Worm (Caenorhabditis elegans): Measurements from ENCODE around the gene E04F6.4.
A peak's percentile ranks its signal among the peaks of the same experiment; 100 is the strongest.

Gene E04F6.4

DNA sequence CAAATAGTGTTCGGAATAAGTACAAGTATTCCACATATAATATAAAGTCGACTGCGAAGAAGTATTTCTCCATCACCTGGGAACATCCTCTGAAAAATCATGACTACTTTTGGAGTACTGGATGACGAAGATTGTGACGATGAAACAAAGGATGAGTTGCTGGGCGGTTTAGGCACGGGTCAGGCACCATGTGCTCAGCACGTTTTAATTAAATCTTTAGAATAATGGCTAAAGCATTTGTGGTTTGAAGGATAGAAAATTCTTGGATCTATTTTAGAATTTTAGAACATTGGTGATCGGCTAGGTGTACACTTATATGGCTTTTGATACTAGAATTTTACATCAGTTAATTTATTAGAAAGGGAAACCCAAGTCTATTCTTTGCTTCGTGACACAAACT, 2.1 kb upstream of the E04F6.4 start, which contains the start of gene C27H5.6:
C27H5.6 (minus strand) TSS at position 101 of the 400 bp plus-strand sequence.
- TF ChIP-seq tbx-2 (tag; optimal IDR thresholded peaks at IDR 0.05) (no peak), lir-3 (tag; optimal IDR thresholded peaks at IDR 0.05; ENCODE audit: poor library complexity) (peak; percentile 34), mdl-1 (tag; optimal IDR thresholded peaks at IDR 0.05) (no peak), nhr-84 (tag; optimal IDR thresholded peaks at IDR 0.05) (no peak)

- TF ChIP-seq sptf-1 (tag; optimal IDR thresholded peaks at IDR 0.05) (no peak), fkh-4 (tag; optimal IDR thresholded peaks at IDR 0.05; ENCODE audit: borderline replicate concordance) (no peak), dsc-1 (tag; optimal IDR thresholded peaks at IDR 0.05) (no peak), ceh-88 (GFP tag; IDR thresholded peaks at IDR 0.05) (no peak), unc-86 (tag; optimal IDR thresholded peaks at IDR 0.05) (no peak), rnt-1 (tag; optimal IDR thresholded peaks at IDR 0.05) (no peak), nhr-71 (tag; optimal IDR thresholded peaks at IDR 0.05) (no peak), zip-4 (GFP tag; optimal IDR thresholded peaks at IDR 0.05) (no peak), mab-9 (GFP tag; IDR thresholded peaks at IDR 0.05) (no peak), ceh-82 (tag; optimal IDR thresholded peaks at IDR 0.05) (no peak), lin-13 (GFP tag; optimal IDR thresholded peaks at IDR 0.05) (no peak), isw-1 (GFP tag; IDR thresholded peaks at IDR 0.05) (no peak), ceh-90 (tag; optimal IDR thresholded peaks at IDR 0.05) (no peak), jun-1 (tag; optimal IDR thresholded peaks at IDR 0.05) (no peak), swsn-7 (tag; optimal IDR thresholded peaks at IDR 0.05) (no peak), Y116A8C.19 (tag; optimal IDR thresholded peaks at IDR 0.05; ENCODE audit: borderline replicate concordance) (no peak), lin-15B (tag; optimal IDR thresholded peaks at IDR 0.05) (no peak), nhr-12 (tag; optimal IDR thresholded peaks at IDR 0.05) (no peak), lsy-2 (tag; optimal IDR thresholded peaks at IDR 0.05) (no peak), nhr-76 (tag; optimal IDR thresholded peaks at IDR 0.05) (no peak)
Observed at ce11 chrII:7195541-7195940, 6.3 kb downstream of the E04F6.4 start, which contains the start of gene acdh-12. Gene acdh-12 (minus strand): TSS chrII:7195641.

DNA sequence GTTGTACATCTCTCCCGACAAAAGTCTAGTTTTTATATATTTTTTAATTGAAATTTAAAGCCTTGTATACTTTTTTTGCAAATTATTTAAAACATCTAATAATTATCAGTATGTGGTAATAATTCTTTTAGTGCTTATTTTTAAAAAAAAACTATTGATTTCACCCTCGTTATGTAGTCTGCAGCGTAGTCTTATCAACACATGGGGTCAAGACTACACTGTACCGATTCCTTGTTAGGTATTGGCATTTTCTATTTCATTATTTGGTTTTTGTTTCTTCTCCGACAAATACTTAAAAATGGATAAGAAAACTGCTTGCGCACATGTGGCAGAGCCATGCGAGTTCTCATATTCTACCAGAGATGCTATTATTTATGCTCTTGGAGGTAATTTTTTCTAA, 6.8 kb downstream of the E04F6.4 start, which contains the start of gene maoc-1:
maoc-1 (plus strand) TSS at position 237 of the 400 bp plus-strand sequence.
- peak; percentile 6 for TF ChIP-seq elt-2 (tag; optimal IDR thresholded peaks at IDR 0.05)
- peak; percentile 5 for TF ChIP-seq blmp-1 (tag; optimal IDR thresholded peaks at IDR 0.05)
- no peak for TF ChIP-seq hlh-17 (GFP tag; optimal IDR thresholded peaks at IDR 0.05; ENCODE audit: borderline replicate concordance)
- TF ChIP-seq nhr-20 (tag; optimal IDR thresholded peaks at IDR 0.05) = peak; percentile 36
- TF ChIP-seq lin-35 (GFP tag; optimal IDR thresholded peaks at IDR 0.05) = peak in 1 of 2 experiments; percentile 18

DNA sequence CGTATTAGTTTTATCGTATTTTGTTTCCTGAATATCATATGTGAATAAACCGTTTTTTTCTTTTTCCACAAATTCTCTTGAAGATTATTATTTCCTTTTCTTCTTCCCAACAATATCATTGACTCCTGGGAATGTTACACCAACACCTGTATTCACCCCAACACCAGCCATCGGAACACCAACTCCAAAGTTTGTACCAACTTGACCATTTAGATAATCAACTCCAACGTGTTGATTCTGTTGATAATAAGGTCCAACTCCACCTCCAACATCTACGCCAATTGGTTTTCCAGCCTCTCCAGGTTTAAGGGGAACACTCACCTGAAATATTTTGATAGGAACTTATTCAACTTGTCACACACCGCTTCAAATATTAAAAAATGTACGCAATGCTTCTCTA, 8.2 kb downstream of the E04F6.4 start:
- TF ChIP-seq nhr-19 (GFP tag; conservative IDR thresholded peaks at IDR 0.05) (0 out of 2 replicates have a peak, but pooled peaks have one; percentile 6), nhr-90 (tag; optimal IDR thresholded peaks at IDR 0.05; ENCODE audit: poor library complexity) (no peak), pqm-1 (tag; optimal IDR thresholded peaks at IDR 0.05) (no peak), snu-23 (GFP tag; optimal IDR thresholded peaks at IDR 0.05) (no peak), nhr-85 (tag) (no peak), zip-4 (GFP tag; optimal IDR thresholded peaks at IDR 0.05) (no peak), lin-15B (tag; optimal IDR thresholded peaks at IDR 0.05) (no peak), isw-1 (GFP tag; IDR thresholded peaks at IDR 0.05) (no peak)

DNA sequence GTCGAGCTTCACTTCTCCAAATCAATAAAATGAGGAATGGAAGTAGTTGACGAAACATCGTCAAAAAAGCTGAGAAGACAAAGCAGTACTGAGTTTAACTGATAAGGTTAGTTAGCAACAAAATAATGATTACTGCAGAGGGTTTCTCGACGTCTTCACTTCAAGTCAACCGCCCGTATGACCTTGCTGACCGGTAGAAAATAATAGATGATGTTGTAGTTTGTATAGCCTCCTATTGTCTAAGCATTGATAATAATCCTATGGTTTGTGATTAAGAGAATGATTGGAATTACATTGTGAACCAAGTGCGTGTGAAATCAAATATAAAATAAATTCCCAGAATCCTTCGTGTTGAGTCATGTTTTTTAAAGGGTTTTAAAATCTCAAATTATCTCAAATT, 10.1 kb downstream of the E04F6.4 start, which contains the start of gene E04F6.6:
E04F6.6 (minus strand) TSS at position 258 of the 400 bp plus-strand sequence.
- TF ChIP-seq sup-37 (GFP tag; optimal IDR thresholded peaks at IDR 0.05) (no peak), elt-3 (tag; optimal IDR thresholded peaks at IDR 0.05) (peak in 2 of 6 experiments; percentile 12 to 67), nhr-20 (tag; optimal IDR thresholded peaks at IDR 0.05) (peak; percentile 14), efl-3 (GFP tag; optimal IDR thresholded peaks at IDR 0.05) (no peak), blmp-1 (tag; optimal IDR thresholded peaks at IDR 0.05) (peak; percentile 34)
